Worm (Caenorhabditis elegans) whole organism, mixed stage, embryonic: ENCODE results near the gene F08G12.1.

Source experiments
- blmp-1 ChIP-seq: fragments of 150-350 bp; optimal IDR thresholded peaks from 2 replicates; lab custom pipeline; 2014; ENCODE audit warnings: missing biosample characterization, missing genetic modification characterization
- elt-3 ChIP-seq: fragments of 150-350 bp; optimal IDR thresholded peaks from 2 replicates; lab custom pipeline; 2014; ENCODE audit warnings: missing biosample characterization, missing genetic modification characterization
- mep-1 ChIP-seq: fragments of 150-350 bp; optimal IDR thresholded peaks from 2 replicates; lab custom pipeline; 2017; ENCODE audit warnings: missing biosample characterization, missing genetic modification reagents, missing genetic modification characterization, inconsistent platforms
- nhr-28 ChIP-seq: fragments of 150-350 bp; optimal IDR thresholded peaks from 2 replicates; lab custom pipeline; 2014; ENCODE audit warnings: missing biosample characterization, missing genetic modification characterization
- tbx-8 ChIP-seq: fragments of 200-800 bp; sonication (Bioruptor generic); optimal IDR thresholded peaks from 2 replicates; lab custom pipeline; 2018; ENCODE audit warnings: mild to moderate bottlenecking, missing genetic modification characterization, moderate library complexity, missing compliant biosample characterization
- unc-39 ChIP-seq: fragments of 150-350 bp; optimal IDR thresholded peaks from 2 replicates; lab custom pipeline; 2014; ENCODE audit warnings: missing biosample characterization, missing genetic modification characterization
- unc-62 ChIP-seq: fragments of 150-350 bp; optimal IDR thresholded peaks from 2 replicates; lab custom pipeline; 2014; ENCODE audit warnings: missing biosample characterization, missing genetic modification reagents, missing genetic modification characterization

- TF ChIP-seq blmp-1 (no peak), mep-1 (no peak), unc-62 (no peak), unc-39 (no peak), elt-3 (tag; lab: Kevin White, UChicago) (no peak), tbx-8 (GFP tag; lab: Kevin White, UChicago) (no peak), nhr-28 (tag; lab: Kevin White, UChicago) (no peak)
Observed at ce11 chrX:11351856-11352255, 46.2 kb upstream of the F08G12.1 start, which contains the start of gene pgp-3.
